Fruit fly (Drosophila melanogaster) S2 (cell line): ENCODE measurements around the gene woc.

ENCODE experiments used
- CG8478 ChIP-seq: fragments of >200 bp; optimal IDR thresholded peaks from 2 replicates; lab custom pipeline; 2018
- CTCF ChIP-seq, 2 experiments: fragments of >200 bp; optimal IDR thresholded peaks; 2 replicates each; lab custom pipeline; 2018

DNA sequence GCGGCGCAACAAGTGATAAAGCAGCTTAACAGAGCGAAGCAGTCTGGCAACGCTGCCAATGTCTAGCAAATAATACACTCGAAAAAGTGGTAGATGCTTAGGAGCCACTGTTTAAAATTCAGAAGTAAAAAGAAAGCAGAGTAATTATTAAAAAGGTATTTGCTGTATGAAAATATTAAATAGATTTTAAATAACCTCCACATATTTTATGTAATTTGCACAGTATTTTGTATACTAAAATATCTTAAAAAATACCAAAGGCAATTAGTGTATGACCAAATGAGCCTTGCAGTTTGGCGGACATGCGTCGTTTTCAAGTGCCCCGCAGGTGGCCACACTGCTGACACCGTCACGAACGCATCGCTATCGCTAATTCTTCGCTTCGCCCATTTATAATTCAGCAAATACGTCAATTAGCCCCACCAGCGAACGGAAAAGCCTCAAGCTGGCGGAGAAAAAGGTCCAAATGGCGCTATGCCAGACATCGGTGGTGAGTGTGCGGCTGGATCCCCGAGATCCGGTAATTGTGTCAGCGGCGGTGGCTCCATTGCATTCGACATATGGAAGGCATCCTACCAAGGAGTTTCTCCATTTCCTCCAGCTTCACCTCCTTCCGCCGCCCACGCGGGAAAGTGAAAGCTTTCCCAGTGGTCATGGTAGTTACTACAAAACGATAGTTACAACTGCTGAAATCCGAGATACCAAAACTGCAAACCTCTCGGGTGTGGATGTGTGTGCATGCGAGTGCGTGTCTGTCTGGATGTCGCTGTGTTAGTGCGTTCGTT, 10.5 kb downstream of the woc start, which contains the start of gene pll:
- TF ChIP-seq CTCF (optimal IDR thresholded peaks at IDR 0.05; lab: Kevin White, UChicago) (no peak), CG8478 (no peak)
